Worm (Caenorhabditis elegans) whole organism, L3 larva: ENCODE measurements around the gene srv-28.

Experiments used
- aly-2 ChIP-seq: fragments of 150-350 bp; optimal IDR thresholded peaks from 2 replicates; lab custom pipeline; 2014; ENCODE audit warnings: missing biosample characterization, missing genetic modification characterization
- egl-27 ChIP-seq: sonication (generic microtip); optimal IDR thresholded peaks from 4 replicates; lab custom pipeline; 2017; ENCODE audit warnings: missing biosample characterization, missing genetic modification reagents, missing genetic modification characterization
- fkh-2 ChIP-seq: fragments of 150-350 bp; optimal IDR thresholded peaks from 2 replicates; lab custom pipeline; 2014; ENCODE audit warnings: missing biosample characterization, missing genetic modification reagents, missing genetic modification characterization
- mdl-1 ChIP-seq: fragments of 150-350 bp; optimal IDR thresholded peaks from 2 replicates; lab custom pipeline; 2014; ENCODE audit warnings: missing biosample characterization, missing genetic modification characterization
- nhr-11 ChIP-seq: fragments of 150-350 bp; optimal IDR thresholded peaks from 2 replicates; lab custom pipeline; 2014; ENCODE audit warnings: missing biosample characterization, missing genetic modification characterization
- nhr-237 ChIP-seq: fragments of 150-350 bp; optimal IDR thresholded peaks from 2 replicates; lab custom pipeline; 2014; ENCODE audit warnings: missing biosample characterization, missing genetic modification characterization
- nhr-76 ChIP-seq: fragments of 150-350 bp; sonication (generic microtip); optimal IDR thresholded peaks from 5 replicates; lab custom pipeline; 2014; ENCODE audit warnings: missing biosample characterization, missing genetic modification characterization
- pqm-1 ChIP-seq: fragments of 150-350 bp; optimal IDR thresholded peaks from 2 replicates; lab custom pipeline; 2017; ENCODE audit warnings: missing biosample characterization, missing genetic modification characterization, inconsistent platforms
- unc-62 ChIP-seq: fragments of 150-350 bp; sonication (generic microtip); optimal IDR thresholded peaks from 4 replicates; lab custom pipeline; 2014; ENCODE audit warnings: missing biosample characterization, missing genetic modification reagents, missing genetic modification characterization

DNA sequence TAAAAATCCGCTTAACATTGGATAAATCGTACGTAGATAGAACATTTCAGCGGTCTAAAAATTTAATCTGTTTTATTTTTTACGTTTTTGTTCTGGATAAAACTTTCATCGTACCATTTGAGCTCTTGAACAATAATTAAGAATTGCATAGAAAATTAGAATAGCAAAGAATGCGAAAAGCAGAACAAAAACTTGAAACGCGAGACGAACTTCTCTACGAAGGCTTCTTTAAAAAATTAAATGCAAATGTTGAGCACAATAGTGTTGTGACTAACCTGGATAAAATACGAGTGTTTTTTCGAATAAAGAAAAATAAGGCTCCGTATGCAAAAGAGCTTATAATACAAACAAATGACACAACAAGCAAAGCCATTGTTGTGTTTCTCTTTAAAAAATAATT lies 36.4 kb upstream of the srv-28 start:
- TF ChIP-seq mdl-1 (tag; lab: Kevin White, UChicago) (no peak), unc-62 (GFP tag; lab: Kevin White, UChicago) (no peak), aly-2 (tag; lab: Kevin White, UChicago) (no peak), pqm-1 (no peak), fkh-2 (no peak), nhr-76 (tag; lab: Kevin White, UChicago) (no peak), nhr-237 (tag; lab: Kevin White, UChicago) (no peak), egl-27 (tag; lab: Kevin White, UChicago) (no peak), nhr-11 (tag; lab: Kevin White, UChicago) (no peak)
